Fruit fly (Drosophila melanogaster): Measurements from ENCODE around the gene Pdha.

Pdha gene

DNA sequence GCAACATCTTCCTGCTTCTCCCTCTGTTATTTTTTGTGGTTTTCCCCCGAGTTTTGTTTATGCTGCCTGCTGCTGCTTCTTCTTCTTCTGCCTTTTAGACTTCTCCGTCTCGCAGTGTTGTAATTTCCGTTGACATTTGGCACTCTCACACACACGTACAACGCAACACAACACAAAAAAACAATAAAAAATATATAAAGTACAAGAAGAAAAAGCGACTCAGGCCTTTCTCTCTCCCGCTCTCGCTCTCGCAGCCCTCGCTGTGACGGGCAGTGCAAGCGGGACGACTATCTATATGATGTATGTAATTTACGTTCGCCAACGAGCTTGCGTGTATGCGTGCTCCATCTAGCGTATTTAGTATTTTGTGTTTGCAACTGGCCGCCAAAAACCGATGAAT lies 15.9 kb upstream of the Pdha start (continued):
- TF ChIP-seq Mes4 (GFP tag; optimal IDR thresholded peaks at IDR 0.05) (no peak), Fer1 (GFP tag; optimal IDR thresholded peaks at IDR 0.05) (no peak), CG17328 (GFP tag; IDR thresholded peaks at IDR 0.05) (no peak), CG5180 (GFP tag; optimal IDR thresholded peaks at IDR 0.05) (peak; percentile 2), CG4328 (GFP tag; optimal IDR thresholded peaks at IDR 0.05) (no peak), Hmr (GFP tag; optimal IDR thresholded peaks at IDR 0.05) (no peak), CG6272 (GFP tag; IDR thresholded peaks at IDR 0.05) (no peak), CG6813 (GFP tag; optimal IDR thresholded peaks at IDR 0.05) (no peak), ac (GFP tag; optimal IDR thresholded peaks at IDR 0.05) (no peak), Dfd (GFP tag; optimal IDR thresholded peaks at IDR 0.05) (no peak), lab (GFP tag; optimal IDR thresholded peaks at IDR 0.05) (peak; percentile 46), CG8478 (optimal IDR thresholded peaks at IDR 0.05) (peak; percentile 89), CG15514 (GFP tag; optimal IDR thresholded peaks at IDR 0.05) (peak; percentile 6), Nf-YC (tag; optimal IDR thresholded peaks at IDR 0.05) (peak; percentile 77), Trl (optimal IDR thresholded peaks at IDR 0.05) (peak; percentile 13 to 48), Trl (GFP tag; optimal IDR thresholded peaks at IDR 0.05) (no peak), CG42726 (GFP tag; IDR thresholded peaks at IDR 0.05; ENCODE audit: partially characterized antibody) (no peak), shn (GFP tag; optimal IDR thresholded peaks at IDR 0.05) (no peak), CG9797 (GFP tag; optimal IDR thresholded peaks at IDR 0.05) (no peak), nom (GFP tag; optimal IDR thresholded peaks at IDR 0.05) (peak; percentile 87), CG6654 (GFP tag; optimal IDR thresholded peaks at IDR 0.05) (no peak), mld (GFP tag; IDR thresholded peaks at IDR 0.05; ENCODE audit: partially characterized antibody) (no peak), scrt (GFP tag; optimal IDR thresholded peaks at IDR 0.05) (peak; percentile 1), pan (optimal IDR thresholded peaks at IDR 0.05) (no peak), pan (GFP tag; optimal IDR thresholded peaks at IDR 0.05 in 1 of 2, IDR thresholded peaks at IDR 0.05 in 1 of 2) (no peak), Dll (GFP tag; IDR thresholded peaks at IDR 0.05; ENCODE audit: partially characterized antibody) (no peak), pzg (GFP tag; optimal IDR thresholded peaks at IDR 0.05) (no peak), CG15696 (tag; optimal IDR thresholded peaks at IDR 0.05) (no peak), CG8924 (tag; optimal IDR thresholded peaks at IDR 0.05) (peak; percentile 38), Med (GFP tag) (peak; percentile 52), CG14050 (GFP tag; IDR thresholded peaks at IDR 0.05) (no peak), sd (tag; optimal IDR thresholded peaks at IDR 0.05) (peak; percentile 16), CG12299 (tag; optimal IDR thresholded peaks at IDR 0.05) (no peak), cg (GFP tag; optimal IDR thresholded peaks at IDR 0.05) (peak; percentile 94), dan (GFP tag; IDR thresholded peaks at IDR 0.05) (no peak), aop (GFP tag; IDR thresholded peaks at IDR 0.05) (no peak), CG7987 (GFP tag; optimal IDR thresholded peaks at IDR 0.05) (no peak), CG1233 (GFP tag; optimal IDR thresholded peaks at IDR 0.05) (no peak), C15 (GFP tag; IDR thresholded peaks at IDR 0.05) (no peak), Drgx (GFP tag; IDR thresholded peaks at IDR 0.05) (peak; percentile 57), cad (GFP tag; optimal IDR thresholded peaks at IDR 0.05) (peak; percentile 44), ash1 (GFP tag; optimal IDR thresholded peaks at IDR 0.05) (no peak), H2.0 (GFP tag; IDR thresholded peaks at IDR 0.05) (no peak), nerfin-2 (GFP tag; IDR thresholded peaks at IDR 0.05; ENCODE audit: partially characterized antibody) (no peak), CG16815 (GFP tag; optimal IDR thresholded peaks at IDR 0.05) (no peak), usp (GFP tag; optimal IDR thresholded peaks at IDR 0.05) (no peak), B-H1 (GFP tag; IDR thresholded peaks at IDR 0.05) (no peak), ems (GFP tag; optimal IDR thresholded peaks at IDR 0.05) (no peak), NC2α (GFP tag; optimal IDR thresholded peaks at IDR 0.05) (no peak), Mad (GFP tag; optimal IDR thresholded peaks at IDR 0.05) (no peak), CG10543 (GFP tag; optimal IDR thresholded peaks at IDR 0.05) (peak; percentile 56), CG10431 (GFP tag; optimal IDR thresholded peaks at IDR 0.05) (no peak)
